Fruit fly (Drosophila melanogaster) S2 (cell line): ENCODE measurements around the gene CG31211.

Experiments used
- CG8478 ChIP-seq: fragments of >200 bp; optimal IDR thresholded peaks from 2 replicates; lab custom pipeline; 2018
- CTCF ChIP-seq, 2 experiments: fragments of >200 bp; optimal IDR thresholded peaks; 2 replicates each; lab custom pipeline; 2018

DNA sequence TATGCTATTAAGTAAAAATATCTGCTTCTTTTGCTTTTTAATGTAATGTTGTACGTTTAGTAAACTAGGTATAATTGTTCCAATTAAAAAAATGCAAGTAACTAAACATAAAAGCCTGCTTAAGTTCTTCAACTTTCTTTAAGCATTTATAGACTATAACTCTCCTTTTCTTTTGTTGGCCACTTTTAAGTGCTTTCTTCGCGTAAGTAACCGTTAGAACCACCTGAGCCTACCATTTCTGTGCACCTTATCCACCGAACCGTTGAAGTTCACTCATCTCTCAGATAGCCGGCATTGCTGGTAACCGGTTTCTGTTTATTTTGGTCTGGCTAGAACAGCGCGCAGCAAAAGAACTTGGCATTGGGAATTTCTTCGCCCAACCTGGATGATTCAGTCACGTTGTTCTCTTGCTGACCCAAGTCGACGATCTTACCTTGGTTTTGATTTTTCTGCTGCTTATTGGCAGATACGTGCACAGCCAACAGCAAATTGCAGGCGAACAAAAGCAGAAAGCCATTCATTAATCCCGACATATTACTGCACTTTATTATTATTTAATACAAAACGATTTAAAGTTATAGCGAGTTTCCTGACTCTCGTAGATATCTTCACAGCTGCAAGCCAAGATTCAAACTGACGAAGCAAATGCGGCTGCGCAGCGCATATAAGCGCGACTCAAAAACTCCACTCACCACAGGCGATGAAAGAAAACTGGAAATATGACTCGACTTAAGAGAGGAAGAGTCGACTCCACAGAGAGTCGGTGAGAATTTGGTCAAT, 27.3 kb downstream of the CG31211 start, which contains the start of gene CG10005:
- TF ChIP-seq CTCF (optimal IDR thresholded peaks at IDR 0.05; lab: Kevin White, UChicago) (no peak), CG8478 (lab: Kevin White, UChicago) (no peak)
